Worm (Caenorhabditis elegans): ENCODE measurements around the gene snrp-40.1.

Gene snrp-40.1

ce11 chrX:11250983-11251382, 48.6 kb downstream of the snrp-40.1 start:
- TF ChIP-seq pqm-1 (tag; optimal IDR thresholded peaks at IDR 0.05) (peak; percentile 13), mxl-2 (GFP tag; conservative IDR thresholded peaks at IDR 0.05) (no peak), daf-16 (GFP tag; optimal IDR thresholded peaks at IDR 0.05) (no peak), daf-16 (tag; optimal IDR thresholded peaks at IDR 0.05) (peak; percentile 40), jun-1 (tag; optimal IDR thresholded peaks at IDR 0.05) (no peak), pha-4 (GFP tag; IDR thresholded peaks at IDR 0.05) (no peak), pha-4 (tag; optimal IDR thresholded peaks at IDR 0.05) (no peak), dve-1 (tag; optimal IDR thresholded peaks at IDR 0.05; ENCODE audit: insufficient read depth) (no peak), nhr-28 (tag; optimal IDR thresholded peaks at IDR 0.05) (peak; percentile 30)

- peak in 1 of 2 experiments; percentile 36 for TF ChIP-seq mdl-1 (tag; optimal IDR thresholded peaks at IDR 0.05)
- no peak for TF ChIP-seq ctbp-1 (GFP tag; IDR thresholded peaks at IDR 0.05)
- TF ChIP-seq mdt-29 (GFP tag; IDR thresholded peaks at IDR 0.05): no peak
- peak; percentile 3 for TF ChIP-seq aha-1 (tag)
Observed at ce11 chrX:11249392-11249791, 50.2 kb downstream of the snrp-40.1 start.

- TF ChIP-seq mxl-3 (GFP tag; optimal IDR thresholded peaks at IDR 0.05) (peak; percentile 67), skn-1 (tag; optimal IDR thresholded peaks at IDR 0.05) (no peak), dpl-1 (GFP tag; optimal IDR thresholded peaks at IDR 0.05) (no peak), jun-1 (tag; optimal IDR thresholded peaks at IDR 0.05) (no peak), nhr-48 (tag; optimal IDR thresholded peaks at IDR 0.05) (peak; percentile 76), mdt-29 (GFP tag; IDR thresholded peaks at IDR 0.05) (no peak), hlh-11 (tag; optimal IDR thresholded peaks at IDR 0.05) (peak; percentile 88), lsy-2 (tag; optimal IDR thresholded peaks at IDR 0.05) (no peak), lin-29 (GFP tag; IDR thresholded peaks at IDR 0.05) (0 out of 2 replicates have a peak, but pooled peaks have one; percentile 30), hlh-30 (tag; optimal IDR thresholded peaks at IDR 0.05; ENCODE audit: insufficient read depth) (peak; percentile 79), mdl-1 (tag; optimal IDR thresholded peaks at IDR 0.05) (peak; percentile 31 to 46), ceh-82 (tag; optimal IDR thresholded peaks at IDR 0.05) (no peak), fos-1 (tag; optimal IDR thresholded peaks at IDR 0.05) (no peak), aha-1 (tag) (peak; percentile 37), madf-9 (GFP tag; conservative IDR thresholded peaks at IDR 0.05) (peak; percentile 87), nhr-6 (tag; optimal IDR thresholded peaks at IDR 0.05) (no peak), nhr-28 (tag; optimal IDR thresholded peaks at IDR 0.05) (peak; percentile 55), nhr-76 (tag; optimal IDR thresholded peaks at IDR 0.05) (no peak), nhr-11 (tag; optimal IDR thresholded peaks at IDR 0.05) (no peak), snpc-4 (tag; optimal IDR thresholded peaks at IDR 0.05) (no peak)
Observed at ce11 chrX:11248083-11248482, 51.5 kb downstream of the snrp-40.1 start.

Data from whole organism, L4 larva.